Fruit fly (Drosophila melanogaster) whole organism, embryonic: Measurements from ENCODE around the gene CG14332.

ENCODE experiments used
- Blimp-1 ChIP-seq: fragments of 200-800 bp; sonication (Bioruptor generic); optimal IDR thresholded peaks from 3 replicates; lab custom pipeline; 2018; ENCODE audit warnings: missing biosample characterization, missing genetic modification characterization, mild to moderate bottlenecking, moderate library complexity, missing genetic modification reagents
- CG10209 ChIP-seq: fragments of 200-800 bp; sonication (Bioruptor generic); optimal IDR thresholded peaks from 3 replicates; lab custom pipeline; 2017; ENCODE audit warnings: missing biosample characterization, mild to moderate bottlenecking, missing genetic modification characterization, missing genetic modification reagents
- CG15269 ChIP-seq: fragments of 200-800 bp; sonication (Bioruptor generic); optimal IDR thresholded peaks from 2 replicates; lab custom pipeline; 2018; ENCODE audit warnings: missing biosample characterization, mild to moderate bottlenecking, missing genetic modification characterization, moderate library complexity
- CG17186 ChIP-seq: fragments of 200-800 bp; sonication (Bioruptor generic); optimal IDR thresholded peaks from 3 replicates; lab custom pipeline; 2017; ENCODE audit warnings: missing biosample characterization, missing genetic modification reagents, missing genetic modification characterization
- CG33213 ChIP-seq: fragments of 200-800 bp; sonication (Bioruptor generic); optimal IDR thresholded peaks from 3 replicates; lab custom pipeline; 2016; ENCODE audit warnings: missing biosample characterization, missing genetic modification characterization
- D19B ChIP-seq: fragments of 200-800 bp; sonication (Bioruptor generic); optimal IDR thresholded peaks from 2 replicates; lab custom pipeline; 2017; ENCODE audit warnings: missing biosample characterization, mild to moderate bottlenecking, missing genetic modification characterization
- fd64A ChIP-seq: fragments of 200-800 bp; sonication (Bioruptor generic); optimal IDR thresholded peaks from 3 replicates; lab custom pipeline; 2018; ENCODE audit warnings: missing biosample characterization, mild to moderate bottlenecking, missing genetic modification characterization
- grn ChIP-seq: fragments of 200-800 bp; sonication (Bioruptor generic); optimal IDR thresholded peaks from 3 replicates; lab custom pipeline; 2017; ENCODE audit warnings: missing biosample characterization, missing genetic modification characterization
- luna ChIP-seq: fragments of 200-800 bp; sonication (Bioruptor generic); optimal IDR thresholded peaks from 2 replicates; lab custom pipeline; 2016; ENCODE audit warnings: missing biosample characterization, missing genetic modification characterization
- nerfin-2 ChIP-seq: fragments of 200-800 bp; sonication (Bioruptor generic); IDR thresholded peaks from 2 replicates; pipeline ENCODE4 v1.3.6; 2022; ENCODE audit warnings: missing biosample characterization, missing genetic modification characterization; ENCODE audit not compliant: partially characterized antibody
- oc ChIP-seq: fragments of 200-800 bp; sonication (Bioruptor generic); optimal IDR thresholded peaks from 2 replicates; lab custom pipeline; 2018; ENCODE audit warnings: missing biosample characterization, mild to moderate bottlenecking, missing genetic modification characterization, moderate library complexity

dm6 chr3R:17381916-17382315 is 40.1 kb downstream of the CG14332 start:
- TF ChIP-seq CG33213 (GFP tag; lab: Kevin White, UChicago) (no peak), CG10209 (GFP tag; lab: Kevin White, UChicago) (no peak), Blimp-1 (GFP tag; lab: Kevin White, UChicago) (no peak), fd64A (GFP tag; lab: Kevin White, UChicago) (no peak), CG17186 (no peak), CG15269 (no peak), D19B (GFP tag; lab: Kevin White, UChicago) (no peak), oc (tag; lab: Kevin White, UChicago) (no peak), grn (GFP tag; lab: Kevin White, UChicago) (no peak), luna (no peak), nerfin-2 (GFP tag; lab: Robert Waterston, UW) (no peak)
